Worm (Caenorhabditis elegans): ENCODE data around the gene npr-4.
A peak's percentile ranks its signal among the peaks of the same experiment; 100 is the strongest.

Gene npr-4

DNA sequence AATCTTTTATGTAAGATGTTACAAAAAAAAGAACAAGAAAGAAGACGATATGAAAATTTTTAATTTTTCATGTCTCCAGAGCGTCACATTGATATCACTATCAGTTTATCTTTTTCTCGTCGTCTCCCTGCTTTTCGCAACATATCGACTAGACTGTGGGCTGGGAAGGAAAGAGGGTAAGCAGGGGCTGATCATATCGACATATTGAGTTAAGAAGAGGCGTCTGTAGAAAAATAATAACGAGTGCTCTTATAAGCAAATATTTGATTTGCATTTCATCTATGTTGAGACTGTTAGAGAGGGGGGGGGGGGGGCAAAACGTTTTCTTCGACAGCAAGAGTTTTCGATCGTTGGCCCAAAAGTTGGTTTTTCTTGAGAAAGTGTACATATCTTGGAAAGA is 32.5 kb downstream of the npr-4 start:
- TF ChIP-seq F13H6.1 (tag; optimal IDR thresholded peaks at IDR 0.05): peak; percentile 25
- no peak for TF ChIP-seq skn-1 (tag; optimal IDR thresholded peaks at IDR 0.05)
- TF ChIP-seq nhr-25 (tag; optimal IDR thresholded peaks at IDR 0.05): peak; percentile 1
- peak; percentile 67 for TF ChIP-seq sma-9 (GFP tag; optimal IDR thresholded peaks at IDR 0.05)
- TF ChIP-seq sma-9 (tag; optimal IDR thresholded peaks at IDR 0.05): no peak
- TF ChIP-seq nhr-6 (tag; optimal IDR thresholded peaks at IDR 0.05): no peak
- no peak for TF ChIP-seq mdl-1 (tag; optimal IDR thresholded peaks at IDR 0.05)
- TF ChIP-seq mbf-1 (tag; optimal IDR thresholded peaks at IDR 0.05): no peak
- TF ChIP-seq ceh-16 (tag; optimal IDR thresholded peaks at IDR 0.05): no peak
- no peak for TF ChIP-seq ZK546.5 (tag; optimal IDR thresholded peaks at IDR 0.05)

DNA sequence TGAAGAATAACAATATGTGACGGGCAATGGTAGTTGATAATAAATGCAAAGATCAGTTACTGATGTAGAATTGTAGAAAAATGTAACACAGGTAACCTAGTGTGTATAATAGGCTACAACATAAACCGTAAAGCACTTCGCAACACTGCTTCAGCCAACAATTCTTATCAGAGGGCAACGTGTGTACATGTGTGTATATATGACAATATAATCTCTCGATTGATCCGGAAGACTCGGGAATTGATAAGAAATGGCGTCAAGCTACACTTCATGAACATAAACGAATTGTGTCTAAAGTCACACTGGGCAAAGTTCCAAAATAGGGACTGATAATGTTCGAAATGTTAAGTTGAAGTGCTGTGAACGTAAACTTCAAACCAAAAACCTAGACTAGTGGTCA is 33.0 kb downstream of the npr-4 start:
- TF ChIP-seq gmeb-1 (tag; optimal IDR thresholded peaks at IDR 0.05) (peak; percentile 26), lin-13 (GFP tag; optimal IDR thresholded peaks at IDR 0.05) (no peak), fos-1 (tag; optimal IDR thresholded peaks at IDR 0.05) (peak; percentile 50), nhr-237 (tag; optimal IDR thresholded peaks at IDR 0.05) (no peak), sma-9 (GFP tag; optimal IDR thresholded peaks at IDR 0.05) (peak; percentile 89), sma-9 (tag; optimal IDR thresholded peaks at IDR 0.05) (no peak), crh-2 (tag; optimal IDR thresholded peaks at IDR 0.05) (peak; percentile 32), nhr-21 (tag; optimal IDR thresholded peaks at IDR 0.05) (peak; percentile 14)

DNA sequence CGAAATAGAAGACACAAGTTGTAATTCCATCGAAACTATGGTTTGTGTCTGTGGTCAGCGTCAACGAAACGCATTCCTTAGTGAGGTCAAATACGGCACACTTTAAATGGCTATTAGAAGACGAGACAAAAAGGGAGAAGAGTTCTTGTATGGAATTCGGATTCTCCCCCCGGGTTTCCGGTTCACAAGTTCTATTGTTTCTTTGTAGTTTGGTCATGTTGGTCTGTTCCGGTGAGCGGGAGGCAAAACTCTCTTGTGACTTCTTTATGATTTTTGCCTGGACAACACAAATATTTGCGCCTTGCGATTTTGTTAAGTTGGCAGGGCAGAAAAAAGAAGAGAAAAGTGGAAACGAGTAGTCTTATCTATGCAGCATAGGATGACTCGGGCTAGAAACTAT is 33.6 kb downstream of the npr-4 start:
- TF ChIP-seq unc-39 (tag; optimal IDR thresholded peaks at IDR 0.05) (no peak), sma-9 (GFP tag; optimal IDR thresholded peaks at IDR 0.05) (peak; percentile 41), sma-9 (tag; optimal IDR thresholded peaks at IDR 0.05) (no peak), ama-1 (optimal IDR thresholded peaks at IDR 0.05) (no peak), nhr-129 (tag; optimal IDR thresholded peaks at IDR 0.05) (peak; percentile 4), nhr-21 (tag; optimal IDR thresholded peaks at IDR 0.05) (peak; percentile 4), lsy-2 (tag; optimal IDR thresholded peaks at IDR 0.05) (no peak), F13H6.1 (tag; optimal IDR thresholded peaks at IDR 0.05) (peak; percentile 5), unc-55 (GFP tag; optimal IDR thresholded peaks at IDR 0.05) (no peak), Y55F3AM.14 (GFP tag; optimal IDR thresholded peaks at IDR 0.05) (no peak), ceh-16 (tag; optimal IDR thresholded peaks at IDR 0.05) (no peak), egl-27 (tag; optimal IDR thresholded peaks at IDR 0.05) (peak; percentile 30)

DNA sequence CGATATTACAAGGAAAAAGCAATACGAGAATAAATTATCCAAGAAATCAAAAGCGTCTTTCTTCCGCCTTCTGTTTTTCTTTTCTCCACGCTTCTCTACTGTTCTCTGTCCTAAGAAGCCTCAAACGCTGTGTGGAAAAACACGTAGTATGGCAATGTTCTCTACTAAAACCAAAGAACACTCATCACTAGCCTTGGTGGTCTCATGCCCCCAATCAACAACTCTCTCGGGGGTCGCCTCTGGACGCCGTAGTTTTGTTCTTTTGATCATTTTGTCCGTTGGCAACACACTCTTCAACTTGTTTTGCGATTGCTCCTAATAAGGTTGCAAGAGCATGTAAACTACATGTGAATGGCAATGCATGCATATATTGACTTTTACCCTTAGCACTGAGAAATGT is 34.2 kb downstream of the npr-4 start:
- TF ChIP-seq R02D3.7 (tag; optimal IDR thresholded peaks at IDR 0.05): no peak
- TF ChIP-seq unc-55 (GFP tag; optimal IDR thresholded peaks at IDR 0.05): peak; percentile 53
- TF ChIP-seq sma-3 (GFP tag; optimal IDR thresholded peaks at IDR 0.05): peak; percentile 31
- TF ChIP-seq lin-13 (GFP tag; optimal IDR thresholded peaks at IDR 0.05): peak; percentile 32
- no peak for TF ChIP-seq nhr-237 (tag; optimal IDR thresholded peaks at IDR 0.05)
- peak; percentile 72 for TF ChIP-seq nhr-25 (tag; optimal IDR thresholded peaks at IDR 0.05)
- TF ChIP-seq nhr-10 (tag; optimal IDR thresholded peaks at IDR 0.05): no peak
- no peak for TF ChIP-seq Y55F3AM.14 (GFP tag; optimal IDR thresholded peaks at IDR 0.05)
- TF ChIP-seq ceh-82 (tag; optimal IDR thresholded peaks at IDR 0.05): no peak
- no peak for TF ChIP-seq elt-3 (tag; optimal IDR thresholded peaks at IDR 0.05)
- no peak for TF ChIP-seq lin-39 (tag; optimal IDR thresholded peaks at IDR 0.05)
- peak; percentile 79 for TF ChIP-seq zag-1 (tag; optimal IDR thresholded peaks at IDR 0.05)
- TF ChIP-seq snpc-4 (tag; optimal IDR thresholded peaks at IDR 0.05): no peak
- TF ChIP-seq ama-1 (optimal IDR thresholded peaks at IDR 0.05): no peak
- no peak for TF ChIP-seq lin-11 (tag; optimal IDR thresholded peaks at IDR 0.05)
- peak in 1 of 2 experiments; percentile 40 for TF ChIP-seq mdl-1 (tag; optimal IDR thresholded peaks at IDR 0.05)
- no peak for TF ChIP-seq nhr-11 (tag; optimal IDR thresholded peaks at IDR 0.05)
- no peak for TF ChIP-seq dmd-4 (tag; optimal IDR thresholded peaks at IDR 0.05)
- peak; percentile 66 for TF ChIP-seq C34F6.9 (tag; optimal IDR thresholded peaks at IDR 0.05)
- TF ChIP-seq sma-9 (GFP tag; optimal IDR thresholded peaks at IDR 0.05): peak; percentile 87
- TF ChIP-seq sma-9 (tag; optimal IDR thresholded peaks at IDR 0.05): no peak
- no peak for TF ChIP-seq blmp-1 (tag; optimal IDR thresholded peaks at IDR 0.05; ENCODE audit: insufficient read depth)
- no peak for TF ChIP-seq egl-27 (tag; optimal IDR thresholded peaks at IDR 0.05)
- TF ChIP-seq ztf-4 (tag; optimal IDR thresholded peaks at IDR 0.05): peak; percentile 30
- no peak for TF ChIP-seq elt-1 (tag; optimal IDR thresholded peaks at IDR 0.05)
- TF ChIP-seq nhr-129 (tag; optimal IDR thresholded peaks at IDR 0.05): peak; percentile 87
- no peak for TF ChIP-seq alr-1 (tag; optimal IDR thresholded peaks at IDR 0.05)
- TF ChIP-seq crh-2 (tag; optimal IDR thresholded peaks at IDR 0.05): peak; percentile 79
- TF ChIP-seq sem-4 (tag; optimal IDR thresholded peaks at IDR 0.05): peak; percentile 34
- TF ChIP-seq mab-5 (tag; optimal IDR thresholded peaks at IDR 0.05): no peak
- TF ChIP-seq nhr-77 (tag; optimal IDR thresholded peaks at IDR 0.05): no peak
- peak; percentile 24 for TF ChIP-seq nhr-6 (tag; optimal IDR thresholded peaks at IDR 0.05)
- peak; percentile 50 for TF ChIP-seq F13H6.1 (tag; optimal IDR thresholded peaks at IDR 0.05)
- TF ChIP-seq unc-39 (tag; optimal IDR thresholded peaks at IDR 0.05): no peak
- TF ChIP-seq nhr-21 (tag; optimal IDR thresholded peaks at IDR 0.05): peak; percentile 75
- peak; percentile 19 for TF ChIP-seq fos-1 (tag; optimal IDR thresholded peaks at IDR 0.05)
- TF ChIP-seq ceh-16 (tag; optimal IDR thresholded peaks at IDR 0.05): no peak
- TF ChIP-seq lsy-2 (tag; optimal IDR thresholded peaks at IDR 0.05): peak in 1 of 2 experiments; percentile 67
- TF ChIP-seq gmeb-1 (tag; optimal IDR thresholded peaks at IDR 0.05): peak; percentile 32
- no peak for TF ChIP-seq skn-1 (tag; optimal IDR thresholded peaks at IDR 0.05)

All from whole organism, L2 larva.